Worm (Caenorhabditis elegans) whole organism, L1 larva: ENCODE data around the gene T10B10.9.

ENCODE experiments used
- C16A3.4 ChIP-seq: fragments of 150-350 bp; optimal IDR thresholded peaks from 2 replicates; lab custom pipeline; 2014; ENCODE audit warnings: missing biosample characterization, missing genetic modification characterization
- lin-15B ChIP-seq: fragments of 150-350 bp; sonication (generic microtip); optimal IDR thresholded peaks from 3 replicates; lab custom pipeline; 2014; ENCODE audit warnings: missing biosample characterization, missing genetic modification characterization
- snu-23 ChIP-seq: sonication (generic microtip); optimal IDR thresholded peaks from 2 replicates; lab custom pipeline; 2016; ENCODE audit warnings: missing genetic modification characterization, missing compliant biosample characterization
- unc-30 ChIP-seq: sonication (generic microtip); optimal IDR thresholded peaks from 2 replicates; lab custom pipeline; 2017; ENCODE audit warnings: missing biosample characterization, missing genetic modification characterization
- zag-1 ChIP-seq: fragments of 150-350 bp; optimal IDR thresholded peaks from 2 replicates; lab custom pipeline; 2014; ENCODE audit warnings: missing biosample characterization, missing genetic modification characterization

ce11 chrX:15189823-15190222 is 25.6 kb downstream of the T10B10.9 start, which contains the start of gene T10B10.4:
- TF ChIP-seq zag-1 (tag; lab: Kevin White, UChicago) (no peak), lin-15B (tag; lab: Kevin White, UChicago) (no peak), C16A3.4 (tag; lab: Kevin White, UChicago) (no peak), snu-23 (GFP tag; lab: Kevin White, UChicago) (no peak), unc-30 (tag; lab: Kevin White, UChicago) (no peak)
